Worm (Caenorhabditis elegans): ENCODE results near the gene C41G11.1.

The C41G11.1 gene

DNA sequence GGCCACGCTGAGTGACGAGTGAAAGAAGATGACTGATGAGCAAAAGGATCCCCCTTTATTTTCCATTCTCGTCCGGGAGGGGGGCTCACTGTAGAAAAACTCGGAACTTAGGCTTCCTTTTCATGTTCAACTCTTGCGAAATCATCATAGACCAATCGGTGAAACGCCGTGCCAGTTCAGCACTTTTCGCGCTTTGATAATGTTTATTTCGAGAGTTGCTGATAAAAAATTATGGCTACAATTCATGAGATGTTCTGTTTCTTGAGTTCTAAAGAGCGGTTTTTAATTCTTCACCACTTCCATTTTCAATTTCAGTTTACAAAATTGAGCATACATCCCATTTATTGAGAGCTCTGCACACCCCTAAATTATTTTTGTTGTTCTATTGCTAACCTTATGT lies 49.2 kb downstream of the C41G11.1 start:
- no peak for TF ChIP-seq him-1 (tag; optimal IDR thresholded peaks at IDR 0.05)

DNA sequence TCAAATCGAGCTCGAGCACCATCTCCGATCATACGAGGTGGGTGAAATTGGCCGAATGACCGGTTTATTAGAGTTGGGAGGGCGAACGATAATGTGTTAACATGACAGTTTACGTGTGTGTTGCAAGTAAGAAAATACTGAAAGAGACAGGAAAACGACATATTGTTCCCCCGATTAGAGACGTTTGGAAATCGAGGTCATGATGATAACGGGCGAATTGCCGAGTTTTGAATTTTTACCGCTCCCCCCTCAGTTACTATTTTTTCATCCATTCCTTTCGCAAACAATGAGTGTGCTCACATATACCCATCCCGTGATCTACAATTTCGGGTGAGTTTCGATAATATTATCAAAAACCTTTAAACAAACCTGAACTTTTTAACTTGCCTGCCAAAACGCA lies 50.3 kb downstream of the C41G11.1 start:
- TF ChIP-seq W03F9.2 (tag; optimal IDR thresholded peaks at IDR 0.05) = no peak
- no peak for TF ChIP-seq him-1 (tag; optimal IDR thresholded peaks at IDR 0.05)
- TF ChIP-seq dao-5 (tag; optimal IDR thresholded peaks at IDR 0.05) = no peak
